Fruit fly (Drosophila melanogaster): Measurements from ENCODE around the gene hdly.

The hdly gene

dm6 chr3R:20949749-20950676 is 35.9 kb downstream of the hdly start (continued):
- TF ChIP-seq CG8632 (GFP tag; optimal IDR thresholded peaks at IDR 0.05): peak; percentile 33
- TF ChIP-seq Sox15 (GFP tag; optimal IDR thresholded peaks at IDR 0.05): no peak
- TF ChIP-seq spab (GFP tag; optimal IDR thresholded peaks at IDR 0.05): no peak
- no peak for TF ChIP-seq dsx (GFP tag; optimal IDR thresholded peaks at IDR 0.05; ENCODE audit: poor library complexity, severe bottlenecking)
- TF ChIP-seq Hr38 (GFP tag; optimal IDR thresholded peaks at IDR 0.05): no peak
- no peak for TF ChIP-seq CG1621 (tag; optimal IDR thresholded peaks at IDR 0.05)
- TF ChIP-seq CG4318 (GFP tag; optimal IDR thresholded peaks at IDR 0.05): peak; percentile 4
- no peak for TF ChIP-seq Sox102F (GFP tag; optimal IDR thresholded peaks at IDR 0.05)
- TF ChIP-seq CG6792 (GFP tag; optimal IDR thresholded peaks at IDR 0.05): no peak
- TF ChIP-seq dac (GFP tag; optimal IDR thresholded peaks at IDR 0.05): no peak
- TF ChIP-seq CG10631 (GFP tag; optimal IDR thresholded peaks at IDR 0.05): no peak
- TF ChIP-seq CG9139 (GFP tag; optimal IDR thresholded peaks at IDR 0.05): no peak
- peak; percentile 32 for TF ChIP-seq CG32006 (GFP tag; optimal IDR thresholded peaks at IDR 0.05)
- no peak for TF ChIP-seq Sox14 (GFP tag; optimal IDR thresholded peaks at IDR 0.05)
- TF ChIP-seq Eip78C (GFP tag): peak; percentile 78
- TF ChIP-seq CG7368 (GFP tag; optimal IDR thresholded peaks at IDR 0.05): no peak
- TF ChIP-seq CG3919 (GFP tag; optimal IDR thresholded peaks at IDR 0.05): no peak

- no peak for TF ChIP-seq Hr4 (GFP tag; optimal IDR thresholded peaks at IDR 0.05)
- no peak for TF ChIP-seq CG8119 (GFP tag; IDR thresholded peaks at IDR 0.05)
- no peak for TF ChIP-seq CG31627 (GFP tag; optimal IDR thresholded peaks at IDR 0.05)
- no peak for TF ChIP-seq Smox (GFP tag; optimal IDR thresholded peaks at IDR 0.05)
- no peak for TF ChIP-seq Ets96B (tag; optimal IDR thresholded peaks at IDR 0.05)
- no peak for TF ChIP-seq CG6854 (GFP tag; optimal IDR thresholded peaks at IDR 0.05)
- no peak for TF ChIP-seq CG6808 (GFP tag; optimal IDR thresholded peaks at IDR 0.05)
- TF ChIP-seq Eip75B (GFP tag; optimal IDR thresholded peaks at IDR 0.05): no peak
- no peak for TF ChIP-seq acj6 (GFP tag; optimal IDR thresholded peaks at IDR 0.05)
- no peak for TF ChIP-seq CG9139 (GFP tag; optimal IDR thresholded peaks at IDR 0.05)
Observed at dm6 chr3R:20950677-20951018, 36.6 kb downstream of the hdly start.

DNA sequence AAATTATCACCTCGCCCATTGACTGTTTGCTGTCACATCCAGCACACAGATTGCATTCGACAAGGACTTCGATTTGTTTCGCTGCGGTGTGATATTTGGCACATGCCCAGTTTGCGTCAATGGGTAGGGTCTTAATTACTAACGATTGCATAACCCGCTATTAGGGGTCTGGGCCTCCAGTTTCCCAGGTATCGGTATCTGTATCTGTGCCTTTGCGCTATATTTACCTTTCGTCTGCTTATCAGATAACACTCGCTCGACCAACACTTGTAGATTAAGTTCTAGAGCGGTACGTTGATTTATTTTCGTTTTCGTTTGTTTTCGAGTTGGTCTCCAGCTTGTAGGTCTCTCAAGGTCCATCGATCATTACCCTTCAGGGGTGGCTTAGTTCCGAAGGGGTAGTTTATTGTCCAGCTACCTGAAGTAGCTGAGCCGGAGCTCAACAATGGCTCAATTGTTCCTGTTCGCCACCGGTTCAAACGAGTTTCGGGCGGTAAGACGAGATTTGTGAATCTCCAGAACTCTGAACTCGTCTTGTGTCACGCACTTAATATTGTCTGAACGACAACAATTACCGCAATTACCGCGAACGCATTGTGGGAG is 37.4 kb downstream of the hdly start:
- peak; percentile 42 for TF ChIP-seq Eip78C (GFP tag)
- no peak for TF ChIP-seq topi (GFP tag; optimal IDR thresholded peaks at IDR 0.05)
- TF ChIP-seq CG8632 (GFP tag; optimal IDR thresholded peaks at IDR 0.05): no peak
- TF ChIP-seq esn (GFP tag; optimal IDR thresholded peaks at IDR 0.05): no peak
- TF ChIP-seq CG3032 (tag; optimal IDR thresholded peaks at IDR 0.05): no peak
- no peak for TF ChIP-seq CG4318 (GFP tag; optimal IDR thresholded peaks at IDR 0.05)
- peak; percentile 85 for TF ChIP-seq fkh (GFP tag; optimal IDR thresholded peaks at IDR 0.05)
- peak; percentile 30 for TF ChIP-seq vri (GFP tag; optimal IDR thresholded peaks at IDR 0.05)
- TF ChIP-seq CG6276 (GFP tag; optimal IDR thresholded peaks at IDR 0.05): no peak
- no peak for TF ChIP-seq CG10631 (GFP tag; optimal IDR thresholded peaks at IDR 0.05)
- TF ChIP-seq CG8119 (GFP tag; IDR thresholded peaks at IDR 0.05): no peak

DNA sequence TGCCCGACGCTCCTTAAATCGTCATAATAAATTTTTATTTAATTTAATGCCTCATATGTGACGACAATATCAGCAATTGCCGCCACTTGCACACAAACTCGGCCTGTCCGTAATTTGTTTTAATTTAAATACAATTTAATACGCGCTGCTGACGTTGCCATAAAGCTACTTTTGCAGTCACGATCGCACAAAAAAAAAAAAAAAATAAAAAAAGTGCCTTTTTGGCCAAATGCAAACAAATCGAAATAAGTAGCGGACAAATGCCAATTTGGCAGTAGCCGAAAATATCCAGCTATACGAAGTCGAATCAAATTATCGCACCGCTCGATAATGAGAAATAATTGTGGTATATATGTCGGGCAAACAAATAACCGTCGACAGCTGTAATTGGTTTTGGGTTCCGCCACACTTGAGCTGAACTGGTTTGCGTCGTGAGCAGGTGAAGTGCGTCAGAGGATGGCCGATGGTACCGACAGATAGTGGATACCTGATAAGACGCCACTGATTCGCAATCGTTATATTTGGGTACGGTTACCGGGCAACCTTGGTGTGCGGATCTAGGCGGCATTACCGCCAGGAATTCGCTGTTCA is 38.4 kb downstream of the hdly start:
- TF ChIP-seq CG11902 (GFP tag; optimal IDR thresholded peaks at IDR 0.05) (no peak), vri (GFP tag; optimal IDR thresholded peaks at IDR 0.05) (peak; percentile 61), fkh (GFP tag; optimal IDR thresholded peaks at IDR 0.05) (peak; percentile 13)
